Worm (Caenorhabditis elegans): ENCODE results near the gene chtb-3.

ce11 chrX:6275343-6275742, 44.1 kb downstream of the chtb-3 start:
- TF ChIP-seq snpc-4 (tag; optimal IDR thresholded peaks at IDR 0.05), result no peak
- TF ChIP-seq nhr-237 (tag; optimal IDR thresholded peaks at IDR 0.05), result no peak
- TF ChIP-seq pqm-1 (tag; optimal IDR thresholded peaks at IDR 0.05), result no peak
- no peak for TF ChIP-seq zfp-2 (tag; optimal IDR thresholded peaks at IDR 0.05)
- TF ChIP-seq nhr-11 (tag; optimal IDR thresholded peaks at IDR 0.05), result no peak
- no peak for TF ChIP-seq ceh-28 (tag; optimal IDR thresholded peaks at IDR 0.05)
- no peak for TF ChIP-seq fkh-10 (GFP tag; optimal IDR thresholded peaks at IDR 0.05)
- TF ChIP-seq lin-39 (tag; optimal IDR thresholded peaks at IDR 0.05), result no peak
- no peak for TF ChIP-seq daf-12 (tag; optimal IDR thresholded peaks at IDR 0.05)
- TF ChIP-seq zip-11 (GFP tag; IDR thresholded peaks at IDR 0.05), result no peak
- no peak for TF ChIP-seq tra-1 (GFP tag; IDR thresholded peaks at IDR 0.05)
- no peak for TF ChIP-seq mdl-1 (tag; optimal IDR thresholded peaks at IDR 0.05)
- TF ChIP-seq F49E8.2 (tag; optimal IDR thresholded peaks at IDR 0.05; ENCODE audit: borderline replicate concordance), result no peak
